Worm (Caenorhabditis elegans): ENCODE results near the gene W06G6.11.

ce11 chrV:16694538-16694937, 45.4 kb upstream of the W06G6.11 start, which contains the start of gene srz-101:
- TF ChIP-seq ztf-11 (tag; optimal IDR thresholded peaks at IDR 0.05) = no peak
- no peak for TF ChIP-seq nhr-12 (tag; optimal IDR thresholded peaks at IDR 0.05)
- TF ChIP-seq nhr-28 (tag; optimal IDR thresholded peaks at IDR 0.05) = no peak
- TF ChIP-seq pha-4 (tag; optimal IDR thresholded peaks at IDR 0.05) = no peak
- no peak for TF ChIP-seq ces-1 (GFP tag; optimal IDR thresholded peaks at IDR 0.05)
- TF ChIP-seq cnd-1 (tag; optimal IDR thresholded peaks at IDR 0.05) = no peak

Measured in whole organism, mixed stage, embryonic.